Fruit fly (Drosophila melanogaster) whole organism, embryonic: ENCODE results near the gene ATPsynO.

Experiments
- Blimp-1 ChIP-seq: fragments of 200-800 bp; sonication (Bioruptor generic); optimal IDR thresholded peaks from 3 replicates; lab custom pipeline; 2018; ENCODE audit warnings: missing biosample characterization, missing genetic modification characterization, mild to moderate bottlenecking, moderate library complexity, missing genetic modification reagents
- CG11247 ChIP-seq: fragments of 200-800 bp; sonication (Bioruptor generic); IDR thresholded peaks from 2 replicates; pipeline ENCODE4 v1.3.6; 2022; ENCODE audit warnings: missing biosample characterization, missing genetic modification characterization
- CG12659 ChIP-seq: fragments of 200-800 bp; sonication (Bioruptor generic); optimal IDR thresholded peaks from 3 replicates; lab custom pipeline; 2017; ENCODE audit warnings: mild to moderate bottlenecking, missing biosample characterization, missing genetic modification reagents, missing genetic modification characterization
- CG13424 ChIP-seq: fragments of 200-800 bp; sonication (Bioruptor generic); optimal IDR thresholded peaks from 2 replicates; lab custom pipeline; 2019; ENCODE audit warnings: missing biosample characterization, mild to moderate bottlenecking, missing genetic modification characterization, moderate library complexity
- CG1647 ChIP-seq: fragments of 200-800 bp; sonication (Bioruptor generic); optimal IDR thresholded peaks from 3 replicates; lab custom pipeline; 2016; ENCODE audit warnings: missing biosample characterization, missing genetic modification characterization
- CG16813 ChIP-seq: fragments of 200-800 bp; sonication (Bioruptor generic); IDR thresholded peaks from 3 replicates; pipeline ENCODE4 v1.3.6; 2022; ENCODE audit warnings: missing biosample characterization, missing genetic modification characterization; ENCODE audit not compliant: partially characterized antibody
- CG17385 ChIP-seq: fragments of 200-800 bp; sonication (Bioruptor generic); optimal IDR thresholded peaks from 3 replicates; lab custom pipeline; 2018; ENCODE audit warnings: missing biosample characterization, mild to moderate bottlenecking, missing genetic modification characterization
- CG17612 ChIP-seq: fragments of 200-800 bp; sonication (Bioruptor generic); IDR thresholded peaks from 2 replicates; pipeline ENCODE4 v1.3.6; 2022; ENCODE audit warnings: missing biosample characterization, missing genetic modification characterization
- CG18262 ChIP-seq: fragments of 200-800 bp; optimal IDR thresholded peaks from 3 replicates; lab custom pipeline; 2019; ENCODE audit warnings: missing biosample characterization, mild to moderate bottlenecking, missing genetic modification characterization, moderate library complexity
- CG2199 ChIP-seq: fragments of 200-800 bp; sonication (Bioruptor generic); IDR thresholded peaks from 3 replicates; pipeline ENCODE4 v1.3.6; 2022; ENCODE audit warnings: missing biosample characterization, missing genetic modification characterization
- CG4360 ChIP-seq: fragments of 200-800 bp; sonication (Bioruptor generic); IDR thresholded peaks from 2 replicates; pipeline ENCODE4 v1.3.6; 2022; ENCODE audit warnings: missing biosample characterization, missing genetic modification characterization
- CG43689 ChIP-seq: fragments of 200-800 bp; sonication (Bioruptor generic); IDR thresholded peaks from 2 replicates; pipeline ENCODE4 v1.3.6; 2022; ENCODE audit warnings: missing biosample characterization, missing genetic modification characterization
- CG6791 ChIP-seq: fragments of 200-800 bp; sonication (Bioruptor generic); IDR thresholded peaks from 3 replicates; pipeline ENCODE4 v1.3.6; 2022; ENCODE audit warnings: missing biosample characterization, missing genetic modification characterization; ENCODE audit not compliant: partially characterized antibody
- CG7271 ChIP-seq: fragments of 200-800 bp; sonication (Bioruptor generic); optimal IDR thresholded peaks from 2 replicates; lab custom pipeline; 2018; ENCODE audit warnings: missing biosample characterization, mild to moderate bottlenecking, missing genetic modification characterization, moderate library complexity
- CG8359 ChIP-seq: fragments of 200-800 bp; sonication (Bioruptor generic); optimal IDR thresholded peaks from 2 replicates; lab custom pipeline; 2017; ENCODE audit warnings: missing biosample characterization, mild to moderate bottlenecking, missing genetic modification characterization, borderline replicate concordance
- CG8388 ChIP-seq: fragments of 200-800 bp; sonication (Bioruptor generic); optimal IDR thresholded peaks from 2 replicates; lab custom pipeline; 2019; ENCODE audit warnings: missing biosample characterization, mild to moderate bottlenecking, missing genetic modification characterization, moderate library complexity
- Dbx ChIP-seq: fragments of 200-800 bp; sonication (Bioruptor generic); IDR thresholded peaks from 3 replicates; pipeline ENCODE4 v1.3.6; 2022; ENCODE audit warnings: missing biosample characterization, missing genetic modification characterization
- Doc3 ChIP-seq: fragments of 200-800 bp; sonication (Bioruptor generic); IDR thresholded peaks from 3 replicates; pipeline ENCODE4 v1.3.6; 2022; ENCODE audit warnings: missing biosample characterization, missing genetic modification characterization; ENCODE audit not compliant: partially characterized antibody
- Fer2 ChIP-seq: fragments of 200-800 bp; sonication (Bioruptor generic); optimal IDR thresholded peaks from 2 replicates; lab custom pipeline; 2018; ENCODE audit warnings: missing biosample characterization, mild to moderate bottlenecking, missing genetic modification characterization, moderate library complexity
- HLH4C ChIP-seq: fragments of 200-800 bp; sonication (Bioruptor generic); IDR thresholded peaks from 3 replicates; pipeline ENCODE4 v1.3.6; 2022; ENCODE audit warnings: missing biosample characterization, missing genetic modification characterization; ENCODE audit not compliant: partially characterized antibody
- Jarid2 ChIP-seq: fragments of 200-800 bp; sonication (Bioruptor generic); optimal IDR thresholded peaks from 3 replicates; lab custom pipeline; 2017; ENCODE audit warnings: mild to moderate bottlenecking, missing biosample characterization, missing genetic modification reagents, missing genetic modification characterization
- Med ChIP-seq: fragments of 200-800 bp; sonication (Bioruptor generic); peaks from one replicate; lab custom pipeline; 2016; ENCODE audit warnings: missing biosample characterization, missing genetic modification characterization, mild to moderate bottlenecking, inconsistent platforms, moderate library complexity
- NFAT ChIP-seq: fragments of 200-800 bp; sonication (Bioruptor generic); IDR thresholded peaks from 2 replicates; pipeline ENCODE4 v1.3.6; 2022; ENCODE audit warnings: missing biosample characterization, missing genetic modification characterization
- Poxn ChIP-seq: fragments of 200-800 bp; sonication (Bioruptor generic); IDR thresholded peaks from 2 replicates; pipeline ENCODE4 v1.3.6; 2022; ENCODE audit warnings: missing biosample characterization, missing genetic modification characterization
- Rfx ChIP-seq: fragments of 200-800 bp; sonication (Bioruptor generic); IDR thresholded peaks from 2 replicates; pipeline ENCODE4 v1.3.6; 2022; ENCODE audit warnings: missing biosample characterization, missing genetic modification characterization
- Scr ChIP-seq: fragments of 200-800 bp; sonication (Bioruptor generic); IDR thresholded peaks from 2 replicates; pipeline ENCODE4 v1.3.6; 2022; ENCODE audit warnings: missing biosample characterization, missing genetic modification characterization; ENCODE audit not compliant: partially characterized antibody
- ab ChIP-seq: fragments of 200-800 bp; sonication (Bioruptor generic); optimal IDR thresholded peaks from 2 replicates; lab custom pipeline; 2016; ENCODE audit warnings: missing biosample characterization, missing genetic modification characterization
- ash1 ChIP-seq: fragments of 200-800 bp; sonication (Bioruptor generic); optimal IDR thresholded peaks from 2 replicates; lab custom pipeline; 2018; ENCODE audit warnings: missing biosample characterization, mild to moderate bottlenecking, missing genetic modification characterization
- cad ChIP-seq: fragments of >200 bp; optimal IDR thresholded peaks from 2 replicates; lab custom pipeline; 2017; ENCODE audit warnings: missing biosample characterization, missing genetic modification characterization
- chm ChIP-seq: fragments of 200-800 bp; sonication (Bioruptor generic); IDR thresholded peaks from 2 replicates; pipeline ENCODE4 v1.3.6; 2022; ENCODE audit warnings: missing biosample characterization, missing genetic modification characterization
- ci ChIP-seq: fragments of 200-800 bp; sonication (Bioruptor generic); IDR thresholded peaks from 3 replicates; pipeline ENCODE4 v1.3.6; 2022; ENCODE audit warnings: missing biosample characterization, missing genetic modification characterization
- cwo ChIP-seq: fragments of 200-800 bp; sonication (Bioruptor generic); optimal IDR thresholded peaks from 3 replicates; lab custom pipeline; 2017; ENCODE audit warnings: missing biosample characterization, missing genetic modification characterization, mild to moderate bottlenecking, moderate library complexity, missing genetic modification reagents
- dmrt11E ChIP-seq: fragments of 200-800 bp; sonication (Bioruptor generic); optimal IDR thresholded peaks from 3 replicates; lab custom pipeline; 2018; ENCODE audit warnings: missing biosample characterization, mild to moderate bottlenecking, missing genetic modification characterization, moderate library complexity
- gfzf ChIP-seq: fragments of 200-800 bp; sonication (Bioruptor generic); optimal IDR thresholded peaks from 2 replicates; lab custom pipeline; 2016; ENCODE audit warnings: missing biosample characterization, mild to moderate bottlenecking, missing genetic modification characterization, moderate library complexity
- gro ChIP-seq: fragments of 200-800 bp; sonication (Bioruptor generic); optimal IDR thresholded peaks from 2 replicates; lab custom pipeline; 2016; ENCODE audit warnings: missing biosample characterization, missing genetic modification characterization
- jumu ChIP-seq: fragments of 200-800 bp; sonication (Bioruptor generic); optimal IDR thresholded peaks from 3 replicates; lab custom pipeline; 2016; ENCODE audit warnings: missing biosample characterization, missing genetic modification characterization
- knrl ChIP-seq: fragments of 200-800 bp; sonication (Bioruptor generic); IDR thresholded peaks from 3 replicates; pipeline ENCODE4 v1.3.6; 2022; ENCODE audit warnings: missing biosample characterization, missing genetic modification characterization; ENCODE audit not compliant: partially characterized antibody
- lov ChIP-seq, 2 experiments: fragments of 200-800 bp in 1 of 2; fragments of >200 bp in 1 of 2; sonication (Bioruptor generic) in 1 of 2; IDR thresholded peaks in 1 of 2; optimal IDR thresholded peaks in 1 of 2; 2 replicates in 1 of 2; 3 replicates in 1 of 2; pipeline versions ENCODE4 v1.3.6 to Lab custom; 2017 to 2022; ENCODE audit warnings: missing biosample characterization in 1 of 2, missing genetic modification characterization in 1 of 2
- nom ChIP-seq: fragments of 200-800 bp; sonication (Bioruptor generic); optimal IDR thresholded peaks from 2 replicates; lab custom pipeline; 2017; ENCODE audit warnings: missing biosample characterization, missing genetic modification characterization, mild to moderate bottlenecking, moderate library complexity, missing genetic modification reagents
- oc ChIP-seq: fragments of 200-800 bp; sonication (Bioruptor generic); optimal IDR thresholded peaks from 2 replicates; lab custom pipeline; 2018; ENCODE audit warnings: missing biosample characterization, mild to moderate bottlenecking, missing genetic modification characterization, moderate library complexity
- phol ChIP-seq: fragments of 200-800 bp; sonication (Bioruptor generic); optimal IDR thresholded peaks from 3 replicates; lab custom pipeline; 2018; ENCODE audit warnings: missing biosample characterization, mild to moderate bottlenecking, missing genetic modification characterization, moderate library complexity
- salm ChIP-seq: fragments of 200-800 bp; sonication (Bioruptor generic); optimal IDR thresholded peaks from 2 replicates; lab custom pipeline; 2018; ENCODE audit warnings: missing biosample characterization, mild to moderate bottlenecking, missing genetic modification characterization
- seq ChIP-seq: fragments of 200-800 bp; sonication (Bioruptor generic); IDR thresholded peaks from 2 replicates; pipeline ENCODE4 v1.3.6; 2022; ENCODE audit warnings: missing biosample characterization, missing genetic modification characterization
- stwl ChIP-seq: fragments of 200-800 bp; sonication (Bioruptor generic); optimal IDR thresholded peaks from 3 replicates; lab custom pipeline; 2018; ENCODE audit warnings: missing biosample characterization, mild to moderate bottlenecking, missing genetic modification characterization, moderate library complexity
- tna ChIP-seq: fragments of 200-800 bp; sonication (Bioruptor generic); IDR thresholded peaks from 2 replicates; pipeline ENCODE4 v1.3.6; 2022; ENCODE audit warnings: missing biosample characterization, missing genetic modification characterization; ENCODE audit not compliant: partially characterized antibody
- tup ChIP-seq: fragments of 200-800 bp; sonication (Bioruptor generic); optimal IDR thresholded peaks from 2 replicates; lab custom pipeline; 2016; ENCODE audit warnings: missing biosample characterization, mild to moderate bottlenecking, missing genetic modification characterization, moderate library complexity

ATPsynO gene

dm6 chr3R:15277926-15278869 is 12.8 kb downstream of the ATPsynO start, which contains the start of the genes MRG15 and Tm1 (continued):
- TF ChIP-seq Blimp-1, result no peak
- peak; percentile 65 for TF ChIP-seq CG16813 (GFP tag; lab: Robert Waterston, UW)
- no peak for TF ChIP-seq oc
- TF ChIP-seq Poxn, result no peak
- no peak for TF ChIP-seq Dbx
- no peak for TF ChIP-seq dmrt11E (tag; lab: Kevin White, UChicago)
- TF ChIP-seq CG7271 (tag; lab: Kevin White, UChicago), result no peak
- no peak for TF ChIP-seq CG43689 (GFP tag; lab: Robert Waterston, UW)
- TF ChIP-seq CG13424 (tag; lab: Kevin White, UChicago), result no peak
- peak; percentile 58 for TF ChIP-seq tna (GFP tag; lab: Robert Waterston, UW)
- no peak for TF ChIP-seq ab
- no peak for TF ChIP-seq chm (GFP tag; lab: Robert Waterston, UW)
- TF ChIP-seq Scr, result peak; percentile 73
- TF ChIP-seq knrl, result peak; percentile 66; the same call in 2 of the 3 replicates
- TF ChIP-seq seq (GFP tag; lab: Robert Waterston, UW), result no peak
- TF ChIP-seq CG18262 (tag; lab: Kevin White, UChicago), result no peak
- TF ChIP-seq CG8359 (GFP tag; lab: Kevin White, UChicago), result no peak
- no peak for TF ChIP-seq ash1 (GFP tag; lab: Kevin White, UChicago)
- no peak for TF ChIP-seq salm (tag; lab: Kevin White, UChicago)
- TF ChIP-seq gro (GFP tag; lab: Kevin White, UChicago), result no peak
- no peak for TF ChIP-seq CG8388 (GFP tag; lab: Kevin White, UChicago)
- TF ChIP-seq NFAT (GFP tag; lab: Robert Waterston, UW), result no peak
- TF ChIP-seq CG2199 (GFP tag; lab: Robert Waterston, UW), result no peak
- TF ChIP-seq nom, result no peak
- no peak for TF ChIP-seq CG17385
- peak; percentile 35 for TF ChIP-seq Med (GFP tag; lab: Kevin White, UChicago)
- peak; percentile 27 for TF ChIP-seq jumu (GFP tag; lab: Kevin White, UChicago)
- TF ChIP-seq stwl (tag; lab: Kevin White, UChicago), result peak; percentile 19
- TF ChIP-seq CG1647 (GFP tag; lab: Kevin White, UChicago), result no peak
- 0 out of 2 replicates have a peak, but pooled peaks have one; percentile 38 for TF ChIP-seq Rfx (GFP tag; lab: Robert Waterston, UW)
- TF ChIP-seq Jarid2, result no peak
- TF ChIP-seq cad (GFP tag; lab: Kevin White, UChicago), result peak; percentile 55
- no peak for TF ChIP-seq CG11247 (GFP tag; lab: Robert Waterston, UW)
- TF ChIP-seq CG17612 (GFP tag; lab: Robert Waterston, UW), result no peak
- no peak for TF ChIP-seq CG4360 (GFP tag; lab: Robert Waterston, UW)
- no peak for TF ChIP-seq Fer2
- TF ChIP-seq lov (optimal IDR thresholded peaks at IDR 0.05; lab: Kevin White, UChicago), result no peak
- TF ChIP-seq lov (GFP tag; IDR thresholded peaks at IDR 0.05; lab: Robert Waterston, UW), result no peak
- peak; percentile 17 for TF ChIP-seq CG12659 (GFP tag; lab: Kevin White, UChicago)
- 0 out of 3 replicates have a peak, but pooled peaks have one; percentile 36 for TF ChIP-seq ci
- peak; percentile 74 for TF ChIP-seq gfzf (GFP tag; lab: Kevin White, UChicago)
- TF ChIP-seq HLH4C (GFP tag; lab: Robert Waterston, UW), result peak; percentile 68
- TF ChIP-seq Doc3 (GFP tag; lab: Robert Waterston, UW), result peak; percentile 70
- TF ChIP-seq cwo (GFP tag; lab: Kevin White, UChicago), result no peak
- TF ChIP-seq CG6791 (GFP tag; lab: Robert Waterston, UW), result peak; percentile 61
- TF ChIP-seq phol (tag; lab: Kevin White, UChicago), result peak; percentile 45
- TF ChIP-seq tup (GFP tag; lab: Kevin White, UChicago), result no peak
